Worm (Caenorhabditis elegans): ENCODE results near the gene asns-1.

The asns-1 gene

ce11 chrV:8548989-8549388 lies 3.0 kb downstream of the asns-1 start, which contains the start of gene stdh-4:
stdh-4 (plus strand) TSS chrV:8549289.
- TF ChIP-seq dpff-1 (tag; optimal IDR thresholded peaks at IDR 0.05) (no peak), ceh-91 (GFP tag; IDR thresholded peaks at IDR 0.05) (no peak), die-1 (tag; optimal IDR thresholded peaks at IDR 0.05) (no peak), F49E8.2 (tag; optimal IDR thresholded peaks at IDR 0.05; ENCODE audit: insufficient read depth) (no peak), F22D6.2 (tag; optimal IDR thresholded peaks at IDR 0.05) (no peak), ZK185.1 (tag; optimal IDR thresholded peaks at IDR 0.05; ENCODE audit: poor library complexity, severe bottlenecking) (no peak), ztf-25 (GFP tag; IDR thresholded peaks at IDR 0.05) (no peak), ceh-79 (tag; optimal IDR thresholded peaks at IDR 0.05) (no peak), ceh-58 (GFP tag; IDR thresholded peaks at IDR 0.05) (no peak), lin-54 (GFP tag; optimal IDR thresholded peaks at IDR 0.05) (no peak)

ce11 chrV:8552460-8552859 lies 6.5 kb downstream of the asns-1 start, which contains the start of gene acr-15:
acr-15 (plus strand) TSS chrV:8552695.
- TF ChIP-seq xnd-1 (tag; optimal IDR thresholded peaks at IDR 0.05) (no peak), madf-3 (GFP tag; IDR thresholded peaks at IDR 0.05) (0 out of 2 replicates have a peak, but pooled peaks have one; percentile 44)

- TF ChIP-seq K11D2.4 (GFP tag; IDR thresholded peaks at IDR 0.05) = no peak
- no peak for TF ChIP-seq lin-40 (tag; optimal IDR thresholded peaks at IDR 0.05)
- TF ChIP-seq Y67H2A.10 (GFP tag; conservative IDR thresholded peaks at IDR 0.05) = no peak
- no peak for TF ChIP-seq mxl-1 (tag; optimal IDR thresholded peaks at IDR 0.05)
- TF ChIP-seq gei-17 (GFP tag; optimal IDR thresholded peaks at IDR 0.05) = no peak
- no peak for TF ChIP-seq C06A6.2 (GFP tag; conservative IDR thresholded peaks at IDR 0.05)
- TF ChIP-seq F49E8.2 (tag; optimal IDR thresholded peaks at IDR 0.05; ENCODE audit: insufficient read depth) = no peak
- TF ChIP-seq D2030.7 (GFP tag; IDR thresholded peaks at IDR 0.05) = no peak
- no peak for TF ChIP-seq hmg-1.2 (GFP tag; IDR thresholded peaks at IDR 0.05)
- TF ChIP-seq egl-44 (GFP tag; IDR thresholded peaks at IDR 0.05) = no peak
- TF ChIP-seq tbp1 (GFP tag; optimal IDR thresholded peaks at IDR 0.05) = no peak
- TF ChIP-seq ceh-100 (GFP tag; IDR thresholded peaks at IDR 0.05) = no peak
- no peak for TF ChIP-seq ztf-26 (tag; optimal IDR thresholded peaks at IDR 0.05)
- TF ChIP-seq Y53G8AR.9 (GFP tag; conservative IDR thresholded peaks at IDR 0.05) = no peak
- no peak for TF ChIP-seq bed-1 (GFP tag; IDR thresholded peaks at IDR 0.05)
- no peak for TF ChIP-seq mel-28 (tag; optimal IDR thresholded peaks at IDR 0.05; ENCODE audit: borderline replicate concordance)
- no peak for TF ChIP-seq Y95B8A.8 (GFP tag; IDR thresholded peaks at IDR 0.05)
- TF ChIP-seq madf-10 (tag; optimal IDR thresholded peaks at IDR 0.05) = no peak
- no peak for TF ChIP-seq madf-8 (GFP tag; conservative IDR thresholded peaks at IDR 0.05)
- TF ChIP-seq xnd-1 (tag; optimal IDR thresholded peaks at IDR 0.05) = no peak
Measured at ce11 chrV:8555955-8556354, 10.0 kb downstream of the asns-1 start.

- peak; percentile 6 for TF ChIP-seq snpc-3.4 (tag; optimal IDR thresholded peaks at IDR 0.05)
- TF ChIP-seq snpc-4 (GFP tag; optimal IDR thresholded peaks at IDR 0.05) = peak; percentile 27
- peak in 3 of 4 experiments; percentile 38 to 94 (median 86) for TF ChIP-seq snpc-4 (tag; optimal IDR thresholded peaks at IDR 0.05)
- peak; percentile 35 for TF ChIP-seq snpc-1.1 (tag; optimal IDR thresholded peaks at IDR 0.05; ENCODE audit: insufficient read depth)
Measured at ce11 chrV:8558826-8559225, 12.9 kb downstream of the asns-1 start.
